Worm (Caenorhabditis elegans) whole organism, late embryonic: ENCODE data around the gene ttc-7.

ENCODE experiments used
- C38D4.7 ChIP-seq: fragments of 200-800 bp; sonication (Bioruptor generic); optimal IDR thresholded peaks from 2 replicates; lab custom pipeline; 2018; ENCODE audit warnings: mild to moderate bottlenecking, missing genetic modification characterization, moderate library complexity, missing compliant biosample characterization
- F13H6.1 ChIP-seq: sonication (generic microtip); optimal IDR thresholded peaks from 2 replicates; lab custom pipeline; 2016; ENCODE audit warnings: missing genetic modification characterization, missing compliant biosample characterization
- K02D7.2 ChIP-seq: sonication (generic microtip); optimal IDR thresholded peaks from 2 replicates; lab custom pipeline; 2017; ENCODE audit warnings: mild to moderate bottlenecking, missing genetic modification characterization, missing compliant biosample characterization
- T23F11.4 ChIP-seq: fragments of 200-800 bp; sonication (Bioruptor generic); optimal IDR thresholded peaks from 2 replicates; lab custom pipeline; 2018; ENCODE audit warnings: mild to moderate bottlenecking, missing genetic modification characterization, missing compliant biosample characterization
- Y22D7AL.16 ChIP-seq: sonication (generic microtip); optimal IDR thresholded peaks from 2 replicates; lab custom pipeline; 2016; ENCODE audit warnings: missing genetic modification characterization, missing compliant biosample characterization
- ama-1 ChIP-seq: fragments of 150-350 bp; optimal IDR thresholded peaks from 2 replicates; lab custom pipeline; 2014
- ceh-14 ChIP-seq: sonication (generic microtip); optimal IDR thresholded peaks from 2 replicates; lab custom pipeline; 2016; ENCODE audit warnings: missing genotype, missing genetic modification characterization, missing compliant biosample characterization
- ceh-2 ChIP-seq: sonication (generic microtip); optimal IDR thresholded peaks from 2 replicates; lab custom pipeline; 2016; ENCODE audit warnings: missing genotype, missing genetic modification characterization, missing compliant biosample characterization
- ceh-24 ChIP-seq: sonication (generic microtip); optimal IDR thresholded peaks from 2 replicates; lab custom pipeline; 2016; ENCODE audit warnings: mild to moderate bottlenecking, missing genetic modification characterization, missing compliant biosample characterization
- ceh-30 ChIP-seq: fragments of 150-350 bp; optimal IDR thresholded peaks from 2 replicates; lab custom pipeline; 2014; ENCODE audit warnings: missing biosample characterization, missing genetic modification characterization
- ceh-9 ChIP-seq: sonication (generic microtip); optimal IDR thresholded peaks from 2 replicates; lab custom pipeline; 2016; ENCODE audit warnings: mild to moderate bottlenecking, missing genetic modification characterization, inconsistent platforms, missing compliant biosample characterization
- dmd-4 ChIP-seq: sonication (generic microtip); optimal IDR thresholded peaks from 2 replicates; lab custom pipeline; 2016; ENCODE audit warnings: borderline replicate concordance, missing genetic modification characterization, missing compliant biosample characterization
- dve-1 ChIP-seq: sonication (generic microtip); optimal IDR thresholded peaks from 2 replicates; lab custom pipeline; 2017; ENCODE audit warnings: antibody characterized with exemption, mild to moderate bottlenecking, missing genetic modification characterization, missing compliant biosample characterization
- elt-4 ChIP-seq: sonication (generic microtip); optimal IDR thresholded peaks from 2 replicates; lab custom pipeline; 2016; ENCODE audit warnings: missing genetic modification characterization, missing compliant biosample characterization
- fax-1 ChIP-seq: sonication (generic microtip); optimal IDR thresholded peaks from 2 replicates; lab custom pipeline; 2016; ENCODE audit warnings: missing genotype, missing genetic modification characterization, missing compliant biosample characterization
- fkh-6 ChIP-seq: sonication (generic microtip); optimal IDR thresholded peaks from 2 replicates; lab custom pipeline; 2016; ENCODE audit warnings: missing genetic modification characterization, missing compliant biosample characterization
- hlh-13 ChIP-seq: fragments of 200-800 bp; sonication (Bioruptor generic); optimal IDR thresholded peaks from 2 replicates; lab custom pipeline; 2018; ENCODE audit warnings: mild to moderate bottlenecking, missing genetic modification characterization, missing compliant biosample characterization
- hlh-15 ChIP-seq: sonication (generic microtip); optimal IDR thresholded peaks from 2 replicates; lab custom pipeline; 2016; ENCODE audit warnings: missing genetic modification characterization, missing compliant biosample characterization
- hlh-30 ChIP-seq: sonication (generic microtip); optimal IDR thresholded peaks from 2 replicates; lab custom pipeline; 2017; ENCODE audit warnings: antibody characterized with exemption, missing genetic modification characterization, missing compliant biosample characterization; ENCODE audit not compliant: insufficient read depth
- hlh-6 ChIP-seq: sonication (generic microtip); optimal IDR thresholded peaks from 2 replicates; lab custom pipeline; 2016; ENCODE audit warnings: missing genotype, missing genetic modification characterization, missing compliant biosample characterization
- madf-2 ChIP-seq: sonication (generic microtip); optimal IDR thresholded peaks from 2 replicates; lab custom pipeline; 2017; ENCODE audit warnings: missing genetic modification characterization, missing compliant biosample characterization
- nhr-232 ChIP-seq: sonication (generic microtip); optimal IDR thresholded peaks from 2 replicates; lab custom pipeline; 2016; ENCODE audit warnings: missing genetic modification characterization, missing compliant biosample characterization
- npax-4 ChIP-seq: sonication (generic microtip); optimal IDR thresholded peaks from 2 replicates; lab custom pipeline; 2016; ENCODE audit warnings: missing genetic modification characterization, missing compliant biosample characterization
- odd-2 ChIP-seq: sonication (generic microtip); optimal IDR thresholded peaks from 2 replicates; lab custom pipeline; 2017; ENCODE audit warnings: antibody characterized with exemption, mild to moderate bottlenecking, missing genetic modification characterization, missing compliant biosample characterization
- pat-9 ChIP-seq: fragments of 200-800 bp; sonication (Bioruptor generic); optimal IDR thresholded peaks from 2 replicates; lab custom pipeline; 2018; ENCODE audit warnings: mild to moderate bottlenecking, missing genetic modification characterization, moderate library complexity, missing compliant biosample characterization
- pqm-1 ChIP-seq: sonication (generic microtip); optimal IDR thresholded peaks from 2 replicates; lab custom pipeline; 2016; ENCODE audit warnings: missing genetic modification characterization, missing compliant biosample characterization
- pros-1 ChIP-seq: fragments of 150-350 bp; optimal IDR thresholded peaks from 2 replicates; lab custom pipeline; 2014; ENCODE audit warnings: missing biosample characterization, missing genetic modification reagents, missing genetic modification characterization
- rnt-1 ChIP-seq: sonication (generic microtip); optimal IDR thresholded peaks from 2 replicates; lab custom pipeline; 2016; ENCODE audit warnings: missing genetic modification characterization, missing compliant biosample characterization
- sdc-2 ChIP-seq: sonication (generic microtip); optimal IDR thresholded peaks from 2 replicates; lab custom pipeline; 2016; ENCODE audit warnings: missing genotype, missing genetic modification characterization, missing compliant biosample characterization
- sox-2 ChIP-seq: fragments of 200-800 bp; sonication (Bioruptor generic); IDR thresholded peaks from 2 replicates; pipeline ENCODE4 v1.3.6; 2022; ENCODE audit warnings: missing genetic modification reagents, missing genetic modification characterization, missing compliant biosample characterization
- sox-4 ChIP-seq: sonication (generic microtip); optimal IDR thresholded peaks from 2 replicates; lab custom pipeline; 2017; ENCODE audit warnings: mild to moderate bottlenecking, missing genetic modification characterization, inconsistent platforms, missing compliant biosample characterization
- syd-9 ChIP-seq: sonication (generic microtip); optimal IDR thresholded peaks from 2 replicates; lab custom pipeline; 2016; ENCODE audit warnings: mild to moderate bottlenecking, missing genetic modification characterization, moderate library complexity, missing compliant biosample characterization
- tbx-2 ChIP-seq: sonication (generic microtip); optimal IDR thresholded peaks from 2 replicates; lab custom pipeline; 2016; ENCODE audit warnings: missing genetic modification characterization, missing compliant biosample characterization
- ttx-3 ChIP-seq: sonication (generic microtip); optimal IDR thresholded peaks from 2 replicates; lab custom pipeline; 2016; ENCODE audit warnings: missing genetic modification reagents, missing genetic modification characterization, missing compliant biosample characterization
- unc-55 ChIP-seq: sonication (generic microtip); optimal IDR thresholded peaks from 2 replicates; lab custom pipeline; 2017; ENCODE audit warnings: missing biosample characterization, missing genetic modification reagents, missing genetic modification characterization
- unc-86 ChIP-seq: sonication (generic microtip); optimal IDR thresholded peaks from 2 replicates; lab custom pipeline; 2016; ENCODE audit warnings: missing genetic modification characterization, missing compliant biosample characterization
- zip-5 ChIP-seq: sonication (generic microtip); optimal IDR thresholded peaks from 2 replicates; lab custom pipeline; 2016; ENCODE audit warnings: missing genetic modification characterization, missing compliant biosample characterization
- ztf-16 ChIP-seq: sonication (generic microtip); optimal IDR thresholded peaks from 2 replicates; lab custom pipeline; 2017; ENCODE audit warnings: missing genetic modification characterization, missing compliant biosample characterization

The ttc-7 gene

ce11 chrIII:1824264-1824922, 35.8 kb upstream of the ttc-7 start, which contains the start of the genes pvf-1 and Y39A3CL.7 (continued):
- TF ChIP-seq pqm-1 (no peak), elt-4 (tag; lab: Kevin White, UChicago) (no peak), dmd-4 (tag; lab: Kevin White, UChicago) (peak; percentile 19), ceh-24 (tag; lab: Kevin White, UChicago) (no peak), syd-9 (tag; lab: Kevin White, UChicago) (no peak), ceh-9 (tag; lab: Kevin White, UChicago) (no peak), ceh-14 (tag; lab: Kevin White, UChicago) (peak; percentile 76), sox-2 (no peak), sdc-2 (peak; percentile 20), unc-86 (tag; lab: Kevin White, UChicago) (peak; percentile 55), F13H6.1 (tag; lab: Kevin White, UChicago) (no peak), hlh-13 (GFP tag; lab: Kevin White, UChicago) (peak; percentile 53), npax-4 (no peak), T23F11.4 (GFP tag; lab: Kevin White, UChicago) (no peak), dve-1 (tag; lab: Kevin White, UChicago) (no peak), C38D4.7 (peak; percentile 69)

- TF ChIP-seq elt-4 (tag; lab: Kevin White, UChicago) = no peak
- TF ChIP-seq rnt-1 (tag; lab: Kevin White, UChicago) = no peak
- TF ChIP-seq npax-4 = no peak
- TF ChIP-seq hlh-13 (GFP tag; lab: Kevin White, UChicago) = no peak
- no peak for TF ChIP-seq nhr-232 (tag; lab: Kevin White, UChicago)
- TF ChIP-seq hlh-30 = no peak
- no peak for TF ChIP-seq sox-4
- no peak for TF ChIP-seq ama-1
- no peak for TF ChIP-seq ceh-14 (tag; lab: Kevin White, UChicago)
- TF ChIP-seq syd-9 (tag; lab: Kevin White, UChicago) = no peak
- TF ChIP-seq K02D7.2 (tag; lab: Kevin White, UChicago) = no peak
- no peak for TF ChIP-seq odd-2
- TF ChIP-seq ttx-3 = no peak
- TF ChIP-seq ceh-2 = no peak
- no peak for TF ChIP-seq ceh-30
- no peak for TF ChIP-seq madf-2
- TF ChIP-seq hlh-15 (tag; lab: Kevin White, UChicago) = no peak
- no peak for TF ChIP-seq Y22D7AL.16
- TF ChIP-seq zip-5 (tag; lab: Kevin White, UChicago) = no peak
- no peak for TF ChIP-seq T23F11.4 (GFP tag; lab: Kevin White, UChicago)
Measured at ce11 chrIII:1831104-1831503, 29.1 kb upstream of the ttc-7 start.

- TF ChIP-seq sox-4 (no peak), sdc-2 (no peak), hlh-30 (no peak), T23F11.4 (GFP tag; lab: Kevin White, UChicago) (no peak), ceh-9 (tag; lab: Kevin White, UChicago) (no peak), fax-1 (tag; lab: Kevin White, UChicago) (no peak), tbx-2 (tag; lab: Kevin White, UChicago) (no peak), unc-55 (GFP tag; lab: Kevin White, UChicago) (no peak), hlh-6 (no peak), pqm-1 (no peak), pat-9 (tag; lab: Kevin White, UChicago) (no peak), fkh-6 (no peak), pros-1 (tag; lab: Kevin White, UChicago) (no peak), ztf-16 (tag; lab: Kevin White, UChicago) (no peak)
Measured at ce11 chrIII:1832453-1832852, 27.8 kb upstream of the ttc-7 start.
